Worm (Caenorhabditis elegans): ENCODE measurements around the gene nmr-1.

Gene nmr-1

ce11 chrII:5459534-5459933 lies 13.1 kb upstream of the nmr-1 start:
- TF ChIP-seq ztf-29 (GFP tag; IDR thresholded peaks at IDR 0.05) (no peak), tab-1 (GFP tag; IDR thresholded peaks at IDR 0.05) (no peak), ref-1 (GFP tag; conservative IDR thresholded peaks at IDR 0.05) (no peak), klf-2 (GFP tag; conservative IDR thresholded peaks at IDR 0.05) (no peak), ztf-23 (GFP tag; IDR thresholded peaks at IDR 0.05) (no peak), T22C8.4 (GFP tag; IDR thresholded peaks at IDR 0.05) (no peak), cog-1 (tag; optimal IDR thresholded peaks at IDR 0.05) (no peak), med-1 (GFP tag; optimal IDR thresholded peaks at IDR 0.05; ENCODE audit: insufficient read depth) (no peak), flt-1 (GFP tag; IDR thresholded peaks at IDR 0.05) (no peak)

ce11 chrII:5458683-5459410 lies 12.4 kb upstream of the nmr-1 start:
- TF ChIP-seq ztf-23 (GFP tag; IDR thresholded peaks at IDR 0.05), result no peak
- no peak for TF ChIP-seq med-1 (GFP tag; optimal IDR thresholded peaks at IDR 0.05; ENCODE audit: insufficient read depth)

- TF ChIP-seq ztf-23 (GFP tag; IDR thresholded peaks at IDR 0.05) (no peak), klf-2 (GFP tag; conservative IDR thresholded peaks at IDR 0.05) (no peak), ref-1 (GFP tag; conservative IDR thresholded peaks at IDR 0.05) (no peak)
These were observed 9.4 kb upstream of the nmr-1 start, which contains the start of gene daz-1 for ce11 chrII:5455650-5456355. daz-1 (plus strand) TSS chrII:5456305.

- no peak for TF ChIP-seq ref-1 (GFP tag; conservative IDR thresholded peaks at IDR 0.05)
These were observed 7.1 kb upstream of the nmr-1 start, which contains the start of gene dhs-5 for ce11 chrII:5453547-5453946. dhs-5 (plus strand) TSS chrII:5453847.

ce11 chrII:5451278-5451677 lies 4.9 kb upstream of the nmr-1 start:
- no peak for TF ChIP-seq tab-1 (GFP tag; IDR thresholded peaks at IDR 0.05)
- no peak for TF ChIP-seq ztf-23 (GFP tag; IDR thresholded peaks at IDR 0.05)
- no peak for TF ChIP-seq med-1 (GFP tag; optimal IDR thresholded peaks at IDR 0.05; ENCODE audit: insufficient read depth)
- TF ChIP-seq cog-1 (tag; optimal IDR thresholded peaks at IDR 0.05), result no peak
- TF ChIP-seq klf-2 (GFP tag; conservative IDR thresholded peaks at IDR 0.05), result no peak
- no peak for TF ChIP-seq flt-1 (GFP tag; IDR thresholded peaks at IDR 0.05)
- TF ChIP-seq ref-1 (GFP tag; conservative IDR thresholded peaks at IDR 0.05), result no peak
- no peak for TF ChIP-seq T22C8.4 (GFP tag; IDR thresholded peaks at IDR 0.05)
- no peak for TF ChIP-seq ztf-29 (GFP tag; IDR thresholded peaks at IDR 0.05)

ce11 chrII:5449620-5450019 lies 3.2 kb upstream of the nmr-1 start:
- TF ChIP-seq tab-1 (GFP tag; IDR thresholded peaks at IDR 0.05) (no peak), flt-1 (GFP tag; IDR thresholded peaks at IDR 0.05) (no peak), T22C8.4 (GFP tag; IDR thresholded peaks at IDR 0.05) (no peak), ztf-23 (GFP tag; IDR thresholded peaks at IDR 0.05) (no peak)

ce11 chrII:5449219-5449618 lies 2.8 kb upstream of the nmr-1 start:
- TF ChIP-seq T22C8.4 (GFP tag; IDR thresholded peaks at IDR 0.05), result no peak
- no peak for TF ChIP-seq med-1 (GFP tag; optimal IDR thresholded peaks at IDR 0.05; ENCODE audit: insufficient read depth)
- no peak for TF ChIP-seq cog-1 (tag; optimal IDR thresholded peaks at IDR 0.05)
- no peak for TF ChIP-seq klf-2 (GFP tag; conservative IDR thresholded peaks at IDR 0.05)
- no peak for TF ChIP-seq ref-1 (GFP tag; conservative IDR thresholded peaks at IDR 0.05)
- no peak for TF ChIP-seq ztf-29 (GFP tag; IDR thresholded peaks at IDR 0.05)
- no peak for TF ChIP-seq flt-1 (GFP tag; IDR thresholded peaks at IDR 0.05)
- TF ChIP-seq tab-1 (GFP tag; IDR thresholded peaks at IDR 0.05), result no peak
- no peak for TF ChIP-seq ztf-23 (GFP tag; IDR thresholded peaks at IDR 0.05)

ce11 chrII:5447381-5447780 lies 975 bp upstream of the nmr-1 start, which contains the start of gene cex-1:
cex-1 (plus strand) TSS chrII:5447681.
- TF ChIP-seq T22C8.4 (GFP tag; IDR thresholded peaks at IDR 0.05), result no peak
- no peak for TF ChIP-seq klf-2 (GFP tag; conservative IDR thresholded peaks at IDR 0.05)
- TF ChIP-seq ztf-23 (GFP tag; IDR thresholded peaks at IDR 0.05), result no peak
- no peak for TF ChIP-seq cog-1 (tag; optimal IDR thresholded peaks at IDR 0.05)
- TF ChIP-seq tab-1 (GFP tag; IDR thresholded peaks at IDR 0.05), result no peak
- no peak for TF ChIP-seq flt-1 (GFP tag; IDR thresholded peaks at IDR 0.05)
- TF ChIP-seq ztf-29 (GFP tag; IDR thresholded peaks at IDR 0.05), result no peak
- no peak for TF ChIP-seq med-1 (GFP tag; optimal IDR thresholded peaks at IDR 0.05; ENCODE audit: insufficient read depth)
- no peak for TF ChIP-seq ref-1 (GFP tag; conservative IDR thresholded peaks at IDR 0.05)

- TF ChIP-seq ztf-23 (GFP tag; IDR thresholded peaks at IDR 0.05) (no peak), tab-1 (GFP tag; IDR thresholded peaks at IDR 0.05) (no peak), klf-2 (GFP tag; conservative IDR thresholded peaks at IDR 0.05) (no peak), T22C8.4 (GFP tag; IDR thresholded peaks at IDR 0.05) (no peak), flt-1 (GFP tag; IDR thresholded peaks at IDR 0.05) (no peak), ref-1 (GFP tag; conservative IDR thresholded peaks at IDR 0.05) (no peak)
These were observed 8.8 kb downstream of the nmr-1 start, which contains the start of gene F07F6.1 for ce11 chrII:5437586-5437985. F07F6.1 (plus strand) TSS chrII:5437886.

- TF ChIP-seq flt-1 (GFP tag; IDR thresholded peaks at IDR 0.05) (no peak), ztf-29 (GFP tag; IDR thresholded peaks at IDR 0.05) (no peak)
These were observed 9.6 kb downstream of the nmr-1 start, which contains the start of gene dct-5 for ce11 chrII:5436833-5437232. dct-5 (minus strand) TSS chrII:5436933.

All from whole organism, midembryonic.